Worm (Caenorhabditis elegans): Measurements from ENCODE around the gene perm-2.

Gene perm-2

DNA sequence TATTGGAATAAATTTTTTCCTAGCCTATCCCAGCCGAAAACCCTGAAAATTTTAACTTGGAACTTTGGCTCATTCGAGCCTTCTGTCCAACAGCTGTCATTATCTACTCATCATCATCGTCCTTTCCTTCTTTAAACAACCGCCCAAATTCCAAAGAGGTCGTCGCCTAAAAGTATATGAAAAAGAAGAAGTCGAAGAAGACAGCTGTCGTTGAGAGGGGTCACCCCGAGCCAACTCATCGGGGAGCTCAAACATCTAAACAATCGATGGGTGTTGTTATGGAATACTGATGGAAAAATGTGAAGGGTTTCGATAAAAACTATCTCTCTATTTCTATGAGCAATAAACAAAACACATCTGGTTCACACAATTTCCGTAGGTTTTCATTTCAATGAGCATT, 21.5 kb upstream of the perm-2 start:
- TF ChIP-seq tbx-37 (GFP tag; conservative IDR thresholded peaks at IDR 0.05): no peak
- no peak for TF ChIP-seq ama-1 (optimal IDR thresholded peaks at IDR 0.05)
- TF ChIP-seq sea-1 (GFP tag; conservative IDR thresholded peaks at IDR 0.05): no peak
- TF ChIP-seq aly-1 (tag; optimal IDR thresholded peaks at IDR 0.05): no peak

DNA sequence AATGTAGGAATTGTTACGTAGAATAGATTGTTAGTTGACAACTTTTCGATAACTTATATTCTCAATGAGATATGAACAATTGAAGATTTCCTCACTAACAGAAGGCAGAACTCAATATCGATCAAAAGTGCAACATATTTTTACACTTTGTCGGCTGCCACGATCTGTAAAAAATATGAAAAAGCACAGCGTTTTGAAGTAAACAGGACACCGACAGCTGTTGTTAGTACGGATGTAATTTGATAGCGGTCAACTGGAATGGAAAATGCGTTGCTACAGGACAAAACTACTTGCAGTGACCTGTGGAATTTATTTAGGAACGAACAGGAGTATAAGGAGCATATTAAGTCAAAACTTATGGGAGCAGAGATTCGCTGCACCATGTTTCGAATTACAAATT, 20.6 kb upstream of the perm-2 start:
- TF ChIP-seq tbx-11 (GFP tag; IDR thresholded peaks at IDR 0.05) (no peak), ets-7 (tag; optimal IDR thresholded peaks at IDR 0.05) (no peak), flt-1 (GFP tag; IDR thresholded peaks at IDR 0.05) (no peak), F13C5.2 (tag; optimal IDR thresholded peaks at IDR 0.05) (no peak), ama-1 (optimal IDR thresholded peaks at IDR 0.05) (no peak), ceh-13 (GFP tag; optimal IDR thresholded peaks at IDR 0.05) (no peak), hmbx-1 (tag; optimal IDR thresholded peaks at IDR 0.05) (no peak), hmg-4 (GFP tag; optimal IDR thresholded peaks at IDR 0.05) (no peak), pes-1 (GFP tag; IDR thresholded peaks at IDR 0.05) (no peak), B0310.2 (tag; optimal IDR thresholded peaks at IDR 0.05) (no peak), sea-1 (GFP tag; conservative IDR thresholded peaks at IDR 0.05) (no peak), hnd-1 (tag; optimal IDR thresholded peaks at IDR 0.05) (no peak), ceh-36 (tag; optimal IDR thresholded peaks at IDR 0.05) (no peak), tbx-37 (GFP tag; conservative IDR thresholded peaks at IDR 0.05) (no peak), tra-4 (tag; optimal IDR thresholded peaks at IDR 0.05) (no peak), scrt-1 (GFP tag; IDR thresholded peaks at IDR 0.05) (no peak), aly-1 (tag; optimal IDR thresholded peaks at IDR 0.05) (no peak)

DNA sequence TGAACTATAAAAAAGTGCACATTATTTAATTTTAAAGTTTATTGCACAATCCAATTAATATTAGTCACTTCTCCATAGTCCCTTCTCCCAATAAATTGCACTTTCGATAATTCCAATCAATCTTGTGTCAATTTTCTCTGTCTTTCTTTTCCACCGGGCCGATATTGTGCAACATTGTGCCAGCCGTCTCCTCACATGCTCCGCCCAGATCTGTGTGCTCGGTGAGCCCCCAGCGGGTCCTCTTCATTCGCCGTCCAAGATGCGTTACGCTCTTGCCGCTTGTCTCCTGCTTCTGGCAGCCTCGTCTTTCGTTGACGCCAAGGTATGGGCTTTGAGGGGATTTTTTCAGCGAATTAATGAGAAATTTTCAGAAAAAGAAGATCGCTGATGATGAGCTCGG, 19.4 kb upstream of the perm-2 start, which contains the start of gene ost-1:
ost-1 (plus strand) TSS at position 207 of the 400 bp plus-strand sequence.
- TF ChIP-seq ets-7 (tag; optimal IDR thresholded peaks at IDR 0.05) (no peak), B0310.2 (tag; optimal IDR thresholded peaks at IDR 0.05) (no peak), flt-1 (GFP tag; IDR thresholded peaks at IDR 0.05) (no peak), F13C5.2 (tag; optimal IDR thresholded peaks at IDR 0.05) (no peak), ceh-13 (GFP tag; optimal IDR thresholded peaks at IDR 0.05) (no peak), scrt-1 (GFP tag; IDR thresholded peaks at IDR 0.05) (no peak), hmg-4 (GFP tag; optimal IDR thresholded peaks at IDR 0.05) (peak; percentile 2), ceh-36 (tag; optimal IDR thresholded peaks at IDR 0.05) (no peak), tra-4 (tag; optimal IDR thresholded peaks at IDR 0.05) (no peak)

DNA sequence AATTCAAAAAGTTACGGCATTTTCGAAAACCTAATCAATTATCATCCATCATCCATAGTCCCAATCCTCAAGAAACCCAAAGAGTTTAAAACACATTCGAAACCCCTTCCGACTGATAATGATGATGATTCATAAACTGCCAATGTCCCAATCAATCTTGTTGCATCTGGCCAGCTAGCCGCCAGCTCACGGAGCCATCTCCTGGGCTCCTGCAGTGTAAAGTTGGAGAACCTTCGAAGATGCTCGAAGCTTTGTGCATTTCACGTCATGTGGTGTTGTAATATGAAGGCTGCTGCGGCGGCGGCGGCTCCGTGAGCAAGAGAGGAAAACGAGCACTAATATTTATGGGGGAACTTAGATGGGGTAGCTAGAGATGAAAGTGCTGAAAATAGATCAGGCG, 18.6 kb upstream of the perm-2 start:
- TF ChIP-seq aly-1 (tag; optimal IDR thresholded peaks at IDR 0.05) (no peak), ceh-36 (tag; optimal IDR thresholded peaks at IDR 0.05) (no peak), tra-4 (tag; optimal IDR thresholded peaks at IDR 0.05) (no peak), hmg-4 (GFP tag; optimal IDR thresholded peaks at IDR 0.05) (no peak), pes-1 (GFP tag; IDR thresholded peaks at IDR 0.05) (0 out of 2 replicates have a peak, but pooled peaks have one; percentile 4), ets-7 (tag; optimal IDR thresholded peaks at IDR 0.05) (no peak), scrt-1 (GFP tag; IDR thresholded peaks at IDR 0.05) (no peak), flt-1 (GFP tag; IDR thresholded peaks at IDR 0.05) (no peak), F13C5.2 (tag; optimal IDR thresholded peaks at IDR 0.05) (peak; percentile 7), ama-1 (optimal IDR thresholded peaks at IDR 0.05) (no peak), sea-1 (GFP tag; conservative IDR thresholded peaks at IDR 0.05) (no peak), tbx-37 (GFP tag; conservative IDR thresholded peaks at IDR 0.05) (no peak), tbx-11 (GFP tag; IDR thresholded peaks at IDR 0.05) (no peak), ceh-13 (GFP tag; optimal IDR thresholded peaks at IDR 0.05) (no peak), hmbx-1 (tag; optimal IDR thresholded peaks at IDR 0.05) (no peak)

DNA sequence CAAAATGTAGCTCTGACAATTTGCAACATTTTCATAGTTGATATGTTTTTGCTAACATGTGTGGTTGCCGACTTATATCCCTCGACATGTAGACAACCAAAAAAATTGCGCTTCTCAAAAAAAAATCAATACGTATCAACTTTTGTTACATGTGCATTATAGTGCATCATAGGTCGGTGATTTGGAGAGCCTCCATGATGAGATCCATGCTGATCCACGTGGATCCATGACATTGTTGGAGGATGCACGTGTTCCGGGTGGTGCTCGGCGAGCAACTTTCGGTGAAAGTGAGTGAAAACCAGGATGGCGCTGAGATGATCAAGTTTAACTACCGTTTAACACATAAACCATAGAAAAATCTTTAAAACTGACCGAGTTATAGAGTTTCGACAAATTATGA, 15.6 kb upstream of the perm-2 start:
- no peak for TF ChIP-seq tra-4 (tag; optimal IDR thresholded peaks at IDR 0.05)
- TF ChIP-seq scrt-1 (GFP tag; IDR thresholded peaks at IDR 0.05): no peak
- TF ChIP-seq ceh-13 (GFP tag; optimal IDR thresholded peaks at IDR 0.05): no peak
- TF ChIP-seq F13C5.2 (tag; optimal IDR thresholded peaks at IDR 0.05): no peak
- no peak for TF ChIP-seq pes-1 (GFP tag; IDR thresholded peaks at IDR 0.05)
- no peak for TF ChIP-seq ets-7 (tag; optimal IDR thresholded peaks at IDR 0.05)
- no peak for TF ChIP-seq tbx-11 (GFP tag; IDR thresholded peaks at IDR 0.05)
- TF ChIP-seq ceh-36 (tag; optimal IDR thresholded peaks at IDR 0.05): no peak
- no peak for TF ChIP-seq sea-1 (GFP tag; conservative IDR thresholded peaks at IDR 0.05)

DNA sequence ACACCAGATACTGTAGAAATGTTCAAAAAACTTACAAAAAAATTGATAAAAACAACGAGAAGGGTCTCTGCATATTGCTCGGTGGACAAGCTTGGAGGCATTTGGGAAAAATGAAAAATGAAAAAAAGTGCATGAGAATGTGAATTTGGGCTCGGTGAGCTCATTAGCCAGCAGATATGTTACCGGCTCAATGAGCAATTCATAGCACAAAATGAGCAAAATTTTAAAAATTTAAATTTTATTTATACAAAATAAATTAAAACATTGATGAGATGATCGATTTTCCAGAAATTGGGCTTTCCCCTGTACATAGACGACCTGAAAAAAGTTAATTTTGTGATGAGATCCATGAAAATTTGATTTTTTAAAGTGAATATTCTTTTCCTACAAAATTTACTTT, 13.0 kb upstream of the perm-2 start, which contains the start of gene srx-14:
srx-14 (minus strand) TSS at position 101 of the 400 bp plus-strand sequence.
- TF ChIP-seq ets-7 (tag; optimal IDR thresholded peaks at IDR 0.05): no peak
- no peak for TF ChIP-seq B0310.2 (tag; optimal IDR thresholded peaks at IDR 0.05)
- TF ChIP-seq hmg-4 (GFP tag; optimal IDR thresholded peaks at IDR 0.05): no peak
- no peak for TF ChIP-seq ama-1 (optimal IDR thresholded peaks at IDR 0.05)
- no peak for TF ChIP-seq pes-1 (GFP tag; IDR thresholded peaks at IDR 0.05)
- TF ChIP-seq F13C5.2 (tag; optimal IDR thresholded peaks at IDR 0.05): no peak
- no peak for TF ChIP-seq ceh-13 (GFP tag; optimal IDR thresholded peaks at IDR 0.05)
- no peak for TF ChIP-seq tra-4 (tag; optimal IDR thresholded peaks at IDR 0.05)
- no peak for TF ChIP-seq tbx-37 (GFP tag; conservative IDR thresholded peaks at IDR 0.05)
- TF ChIP-seq tbx-11 (GFP tag; IDR thresholded peaks at IDR 0.05): no peak
- TF ChIP-seq scrt-1 (GFP tag; IDR thresholded peaks at IDR 0.05): no peak
- no peak for TF ChIP-seq hmbx-1 (tag; optimal IDR thresholded peaks at IDR 0.05)

DNA sequence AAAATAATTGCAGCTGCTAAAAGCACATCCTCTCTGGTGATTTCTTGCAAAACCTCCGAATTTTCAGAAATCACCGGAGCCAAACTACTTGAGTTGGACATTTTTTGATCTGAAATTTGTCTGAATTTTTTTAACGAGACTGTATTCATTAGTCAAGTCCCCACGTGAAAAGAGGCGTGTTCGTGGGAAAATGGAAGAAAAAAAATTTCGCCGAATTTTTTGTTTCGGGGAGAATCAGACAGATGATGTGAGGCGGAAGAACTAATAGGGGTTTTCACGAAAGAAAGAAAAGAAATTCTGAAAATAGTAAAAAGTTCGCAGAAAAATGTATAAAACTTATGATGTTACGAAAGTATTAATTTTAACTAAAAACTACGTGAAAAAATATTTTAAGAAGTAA, 8.0 kb upstream of the perm-2 start, which contains the start of gene srx-13:
srx-13 (minus strand) TSS at position 101 of the 400 bp plus-strand sequence.
- TF ChIP-seq scrt-1 (GFP tag; IDR thresholded peaks at IDR 0.05) (no peak), hmg-4 (GFP tag; optimal IDR thresholded peaks at IDR 0.05) (no peak), hnd-1 (tag; optimal IDR thresholded peaks at IDR 0.05) (no peak), ets-7 (tag; optimal IDR thresholded peaks at IDR 0.05) (no peak), hmbx-1 (tag; optimal IDR thresholded peaks at IDR 0.05) (no peak), tra-4 (tag; optimal IDR thresholded peaks at IDR 0.05) (no peak), pes-1 (GFP tag; IDR thresholded peaks at IDR 0.05) (no peak), flt-1 (GFP tag; IDR thresholded peaks at IDR 0.05) (no peak), ceh-13 (GFP tag; optimal IDR thresholded peaks at IDR 0.05) (no peak), ama-1 (optimal IDR thresholded peaks at IDR 0.05) (no peak), sea-1 (GFP tag; conservative IDR thresholded peaks at IDR 0.05) (no peak), B0310.2 (tag; optimal IDR thresholded peaks at IDR 0.05) (no peak), ceh-36 (tag; optimal IDR thresholded peaks at IDR 0.05) (no peak), aly-1 (tag; optimal IDR thresholded peaks at IDR 0.05) (no peak), tbx-11 (GFP tag; IDR thresholded peaks at IDR 0.05) (no peak), F13C5.2 (tag; optimal IDR thresholded peaks at IDR 0.05) (no peak), tbx-37 (GFP tag; conservative IDR thresholded peaks at IDR 0.05) (no peak)

Data from whole organism, early embryonic.